Worm (Caenorhabditis elegans) whole organism, midembryonic: Measurements from ENCODE around the gene lnp-1.

Source experiments
- T22C8.4 ChIP-seq: fragments of 200-800 bp; sonication (Bioruptor generic); IDR thresholded peaks from 2 replicates; pipeline ENCODE4 v1.3.6; 2022; ENCODE audit warnings: missing genetic modification characterization, missing compliant biosample characterization
- flt-1 ChIP-seq: fragments of 200-800 bp; sonication (Bioruptor generic); IDR thresholded peaks from 2 replicates; pipeline ENCODE4 v1.3.6; 2022; ENCODE audit warnings: missing genetic modification characterization, missing compliant biosample characterization
- ref-1 ChIP-seq: fragments of 200-800 bp; sonication (Bioruptor generic); conservative IDR thresholded peaks from 2 replicates; pipeline ENCODE4 v1.3.6; 2022; ENCODE audit warnings: missing genetic modification reagents, missing genetic modification characterization, missing compliant biosample characterization
- ztf-23 ChIP-seq: fragments of 200-800 bp; sonication (Bioruptor generic); IDR thresholded peaks from 2 replicates; pipeline ENCODE4 v1.3.6; 2022; ENCODE audit warnings: missing genetic modification reagents, missing genetic modification characterization, missing compliant biosample characterization
- ztf-29 ChIP-seq: fragments of 200-800 bp; sonication (Bioruptor generic); IDR thresholded peaks from 2 replicates; pipeline ENCODE4 v1.3.6; 2022; ENCODE audit warnings: missing genetic modification reagents, missing genetic modification characterization, missing compliant biosample characterization

- no peak for TF ChIP-seq ref-1 (GFP tag; lab: Robert Waterston, UW)
- no peak for TF ChIP-seq ztf-23 (GFP tag; lab: Robert Waterston, UW)
- no peak for TF ChIP-seq T22C8.4 (GFP tag; lab: Robert Waterston, UW)
- no peak for TF ChIP-seq ztf-29
- no peak for TF ChIP-seq flt-1 (GFP tag; lab: Robert Waterston, UW)
Observed at ce11 chrX:4578581-4578980, 10.0 kb upstream of the lnp-1 start.
